Worm (Caenorhabditis elegans): ENCODE results near the gene fbxa-83.

Gene fbxa-83

DNA sequence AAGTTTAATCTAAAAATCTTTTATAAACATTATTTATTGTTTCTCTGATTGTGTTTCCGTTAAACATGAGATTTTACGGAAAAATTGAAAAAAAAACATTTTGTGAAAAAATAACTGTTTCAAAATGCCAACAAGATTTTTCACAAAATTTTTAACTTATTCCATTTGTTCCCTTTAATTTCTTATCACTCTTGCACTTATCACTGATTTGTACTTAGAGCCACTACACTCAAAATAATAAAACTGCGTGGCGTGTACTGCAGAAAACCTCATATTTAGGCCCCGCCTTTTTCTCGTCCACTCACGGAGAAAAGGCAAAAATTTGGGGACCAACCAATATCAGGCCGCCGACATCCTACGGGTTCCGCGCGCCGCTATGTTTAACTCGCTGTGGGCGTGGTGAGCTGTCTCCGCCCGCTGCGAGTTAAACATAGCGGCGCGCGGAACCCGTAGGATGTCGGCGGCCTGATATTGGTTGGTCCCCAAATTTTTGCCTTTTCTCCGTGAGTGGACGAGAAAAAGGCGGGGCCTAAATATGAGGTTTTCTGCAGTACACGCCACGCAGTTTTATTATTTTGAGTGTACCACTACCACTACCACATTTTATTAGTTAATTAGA lies 18.7 kb downstream of the fbxa-83 start:
- peak; percentile 84 for TF ChIP-seq snpc-1.2 (GFP tag; IDR thresholded peaks at IDR 0.05)

DNA sequence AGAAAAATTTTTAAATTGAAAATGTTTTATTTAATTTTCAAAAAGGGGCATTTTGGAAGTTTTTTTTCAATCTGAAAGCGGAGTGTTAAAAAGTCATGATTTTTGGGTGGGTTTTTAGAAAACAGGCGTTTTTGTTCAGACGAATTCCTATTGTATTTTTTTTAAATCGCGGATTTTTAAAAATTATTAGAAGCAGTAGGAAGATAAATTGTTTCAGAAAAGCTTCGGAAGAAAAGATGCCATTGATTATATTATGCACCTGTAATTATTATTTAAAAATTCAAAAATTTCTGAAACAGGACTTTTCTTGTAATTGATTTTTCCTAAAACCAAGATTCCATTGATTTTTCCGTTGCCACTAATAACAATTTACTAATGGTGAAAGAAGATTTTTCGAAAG lies 20.4 kb downstream of the fbxa-83 start:
- TF ChIP-seq aha-1 (tag) = peak; percentile 93
- no peak for TF ChIP-seq attf-4 (tag; optimal IDR thresholded peaks at IDR 0.05)

DNA sequence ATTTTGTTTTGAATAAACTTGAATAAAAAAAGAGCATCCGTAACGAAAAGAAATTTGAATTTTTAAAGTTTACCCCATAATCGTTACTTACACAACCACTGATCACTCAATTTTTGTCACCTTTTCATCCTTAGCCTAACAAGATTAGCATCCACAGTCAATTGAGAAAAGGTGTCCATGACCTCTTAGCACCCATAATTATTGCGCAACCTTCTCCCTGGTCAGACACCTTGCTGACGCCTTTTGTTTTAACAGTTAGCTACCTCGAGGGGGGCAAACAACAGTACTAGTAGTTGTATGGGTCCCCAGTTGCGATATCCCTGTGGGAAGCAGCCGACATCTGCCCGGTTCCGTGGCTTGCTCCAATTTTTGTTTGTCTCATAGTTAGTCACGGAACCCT lies 29.1 kb downstream of the fbxa-83 start:
- TF ChIP-seq hlh-30 (tag; optimal IDR thresholded peaks at IDR 0.05; ENCODE audit: insufficient read depth) (no peak), T20F7.1 (GFP tag; optimal IDR thresholded peaks at IDR 0.05) (no peak), F44E2.7 (GFP tag; IDR thresholded peaks at IDR 0.05) (no peak), lim-7 (GFP tag; IDR thresholded peaks at IDR 0.05) (no peak), unc-130 (GFP tag; optimal IDR thresholded peaks at IDR 0.05) (no peak), dpl-1 (GFP tag; optimal IDR thresholded peaks at IDR 0.05) (no peak), F49E8.2 (tag; optimal IDR thresholded peaks at IDR 0.05; ENCODE audit: borderline replicate concordance) (no peak), nhr-28 (tag; optimal IDR thresholded peaks at IDR 0.05) (no peak), unc-62 (GFP tag; optimal IDR thresholded peaks at IDR 0.05 in 1 of 2) (no peak), unc-62 (tag; optimal IDR thresholded peaks at IDR 0.05) (no peak), php-3 (GFP tag; IDR thresholded peaks at IDR 0.05) (no peak), daf-16 (GFP tag; optimal IDR thresholded peaks at IDR 0.05) (no peak), daf-16 (tag; optimal IDR thresholded peaks at IDR 0.05) (no peak), ces-1 (GFP tag; optimal IDR thresholded peaks at IDR 0.05) (no peak), Y48G9A.11 (GFP tag; IDR thresholded peaks at IDR 0.05) (no peak), nhr-111 (GFP tag; optimal IDR thresholded peaks at IDR 0.05) (no peak), egl-27 (tag; optimal IDR thresholded peaks at IDR 0.05) (no peak), zag-1 (tag; optimal IDR thresholded peaks at IDR 0.05) (no peak), unc-39 (tag; optimal IDR thresholded peaks at IDR 0.05) (no peak), dve-1 (tag; optimal IDR thresholded peaks at IDR 0.05; ENCODE audit: insufficient read depth) (no peak), ceh-82 (tag; optimal IDR thresholded peaks at IDR 0.05) (no peak)

- peak; percentile 72 for TF ChIP-seq aha-1 (tag)
- no peak for TF ChIP-seq daf-12 (tag; optimal IDR thresholded peaks at IDR 0.05)
- TF ChIP-seq R02D3.7 (tag; optimal IDR thresholded peaks at IDR 0.05) = no peak
Observed at ce11 chrIV:14295262-14295661, 30.9 kb downstream of the fbxa-83 start.

DNA sequence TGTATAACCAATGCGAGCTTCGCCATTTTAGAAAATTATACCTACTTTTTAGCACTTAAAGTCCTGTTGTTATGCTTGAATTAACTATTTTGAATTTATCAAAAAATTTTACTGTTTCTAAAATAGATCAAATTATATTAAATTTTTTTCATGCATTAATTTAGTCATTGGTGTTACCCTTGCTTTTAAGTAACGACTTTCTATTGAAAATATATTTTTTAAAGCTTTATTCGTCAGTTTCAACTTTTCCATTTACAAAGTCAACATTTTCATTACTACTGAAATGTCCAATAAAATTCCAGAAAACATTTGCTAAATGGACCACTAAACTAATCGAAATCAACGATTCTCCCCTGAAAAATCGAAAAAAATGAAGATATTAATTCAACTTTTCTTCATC lies 34.6 kb downstream of the fbxa-83 start, which contains the start of gene Y64G10A.7:
Y64G10A.7 (plus strand) TSS at position 301 of the 400 bp plus-strand sequence.
- no peak for TF ChIP-seq madf-9 (GFP tag; conservative IDR thresholded peaks at IDR 0.05)
- no peak for TF ChIP-seq aly-2 (tag; optimal IDR thresholded peaks at IDR 0.05)
- TF ChIP-seq R02D3.7 (tag; optimal IDR thresholded peaks at IDR 0.05) = no peak
- no peak for TF ChIP-seq zfp-2 (tag; optimal IDR thresholded peaks at IDR 0.05)
- TF ChIP-seq ZK337.2 (GFP tag; IDR thresholded peaks at IDR 0.05) = no peak
- no peak for TF ChIP-seq unc-130 (GFP tag; optimal IDR thresholded peaks at IDR 0.05)
- TF ChIP-seq unc-62 (GFP tag; optimal IDR thresholded peaks at IDR 0.05 in 1 of 2) = no peak
- TF ChIP-seq unc-62 (tag; optimal IDR thresholded peaks at IDR 0.05) = no peak

- no peak for TF ChIP-seq Y48G9A.11 (GFP tag; IDR thresholded peaks at IDR 0.05)
- TF ChIP-seq aha-1 (tag) = no peak
- TF ChIP-seq gei-8 (GFP tag; optimal IDR thresholded peaks at IDR 0.05) = no peak
- no peak for TF ChIP-seq lin-38 (GFP tag; IDR thresholded peaks at IDR 0.05)
- no peak for TF ChIP-seq snpc-4 (tag; optimal IDR thresholded peaks at IDR 0.05)
- TF ChIP-seq ztf-7 (tag; optimal IDR thresholded peaks at IDR 0.05) = no peak
- TF ChIP-seq mep-1 (tag; optimal IDR thresholded peaks at IDR 0.05) = no peak
- TF ChIP-seq unc-62 (GFP tag; optimal IDR thresholded peaks at IDR 0.05 in 1 of 2) = peak in 1 of 2 experiments; percentile 60
- no peak for TF ChIP-seq unc-62 (tag; optimal IDR thresholded peaks at IDR 0.05)
- TF ChIP-seq mxl-2 (GFP tag; conservative IDR thresholded peaks at IDR 0.05) = no peak
Observed at ce11 chrIV:14284920-14285319, 41.3 kb downstream of the fbxa-83 start.

All from whole organism, L4 larva.